Fruit fly (Drosophila melanogaster) whole organism, larva: ENCODE results near the gene CG34112.

Source experiments
- noc ChIP-seq: fragments of 200-800 bp; sonication (Bioruptor generic); optimal IDR thresholded peaks from 3 replicates; lab custom pipeline; 2019; ENCODE audit warnings: missing biosample characterization, mild to moderate bottlenecking, missing genetic modification characterization, moderate library complexity

The CG34112 gene

DNA sequence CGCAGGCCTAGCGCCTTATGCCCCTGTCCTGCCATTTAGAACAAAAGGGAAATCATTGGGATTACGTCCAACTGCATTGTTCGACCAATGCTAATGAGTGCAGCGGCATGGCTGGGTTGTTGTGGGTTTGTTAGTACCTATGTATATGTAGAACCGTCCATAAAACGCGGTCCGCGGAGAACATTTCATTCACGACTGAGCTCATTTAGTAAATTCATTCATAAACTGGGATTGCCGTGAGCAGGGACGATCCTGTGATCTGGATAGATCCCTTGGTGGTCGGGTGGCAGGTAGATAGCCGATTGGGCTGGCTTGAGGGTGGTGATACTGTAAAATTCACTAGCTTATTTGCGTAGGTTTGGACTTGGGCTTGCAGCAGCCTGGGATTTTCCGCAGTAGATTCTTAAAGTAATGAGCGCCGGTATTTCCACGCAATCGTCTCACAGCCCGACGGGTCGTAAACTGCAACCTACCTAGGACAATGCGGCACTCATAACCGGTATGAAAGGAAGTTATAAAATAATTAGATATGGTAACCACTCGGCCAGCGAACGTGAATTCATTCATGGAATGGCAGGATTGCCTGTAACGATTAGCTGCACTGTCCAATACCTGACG, 45.8 kb downstream of the CG34112 start:
- no peak for TF ChIP-seq noc (tag; lab: Kevin White, UChicago)

DNA sequence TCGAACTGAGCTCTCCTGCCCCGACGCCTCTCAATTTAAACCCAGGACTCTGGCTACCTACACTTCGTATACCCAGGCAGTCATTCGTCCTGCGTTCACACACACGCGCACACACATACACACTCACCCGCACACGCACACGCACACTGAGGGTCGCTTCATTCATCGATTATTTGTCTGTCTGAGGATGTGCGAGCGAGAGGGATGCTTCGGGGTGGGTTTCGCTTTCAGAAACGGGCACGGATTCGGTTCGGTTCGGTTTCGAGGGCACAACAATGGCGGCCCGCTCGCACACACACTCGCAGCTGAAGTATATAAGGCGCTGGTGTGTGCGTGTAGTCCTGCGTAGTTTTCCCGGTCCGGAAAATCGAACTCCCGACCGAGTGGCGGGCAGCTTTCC, 47.4 kb downstream of the CG34112 start, which contains the start of gene hkb:
hkb (minus strand) TSS at position 11 of the 400 bp plus-strand sequence.
- no peak for TF ChIP-seq noc (tag; lab: Kevin White, UChicago)
